Worm (Caenorhabditis elegans) whole organism, L3 larva: ENCODE results near the gene ZK616.61.

Experiments
- R02D3.7 ChIP-seq: fragments of 150-350 bp; optimal IDR thresholded peaks from 2 replicates; lab custom pipeline; 2014; ENCODE audit warnings: missing biosample characterization, missing genetic modification characterization
- ZK546.5 ChIP-seq: sonication (generic microtip); optimal IDR thresholded peaks from 2 replicates; lab custom pipeline; 2017; ENCODE audit warnings: missing biosample characterization, missing genetic modification characterization
- aly-2 ChIP-seq: fragments of 150-350 bp; optimal IDR thresholded peaks from 2 replicates; lab custom pipeline; 2014; ENCODE audit warnings: missing biosample characterization, missing genetic modification characterization
- ama-1 ChIP-seq: fragments of 150-350 bp; optimal IDR thresholded peaks from 2 replicates; lab custom pipeline; 2018
- ceh-16 ChIP-seq: sonication (generic microtip); optimal IDR thresholded peaks from 2 replicates; lab custom pipeline; 2017; ENCODE audit warnings: missing biosample characterization, missing genetic modification characterization
- ceh-28 ChIP-seq: fragments of 150-350 bp; optimal IDR thresholded peaks from 2 replicates; lab custom pipeline; 2014; ENCODE audit warnings: missing biosample characterization, missing genetic modification reagents, missing genetic modification characterization
- ceh-82 ChIP-seq: fragments of 150-350 bp; optimal IDR thresholded peaks from 2 replicates; lab custom pipeline; 2014; ENCODE audit warnings: missing biosample characterization, missing genetic modification characterization
- ceh-9 ChIP-seq: sonication (generic microtip); optimal IDR thresholded peaks from 2 replicates; lab custom pipeline; 2018; ENCODE audit warnings: missing biosample characterization, missing genetic modification characterization
- daf-12 ChIP-seq: fragments of 150-350 bp; optimal IDR thresholded peaks from 2 replicates; lab custom pipeline; 2014; ENCODE audit warnings: missing biosample characterization, missing genetic modification reagents, missing genetic modification characterization
- egl-27 ChIP-seq: sonication (generic microtip); optimal IDR thresholded peaks from 4 replicates; lab custom pipeline; 2017; ENCODE audit warnings: missing biosample characterization, missing genetic modification reagents, missing genetic modification characterization
- egl-5 ChIP-seq: fragments of 150-350 bp; optimal IDR thresholded peaks from 2 replicates; lab custom pipeline; 2017; ENCODE audit warnings: missing biosample characterization, missing genetic modification reagents, missing genetic modification characterization, inconsistent platforms
- elt-1 ChIP-seq: fragments of 150-350 bp; optimal IDR thresholded peaks from 2 replicates; lab custom pipeline; 2014; ENCODE audit warnings: missing biosample characterization, missing genetic modification characterization
- elt-2 ChIP-seq: sonication (generic microtip); optimal IDR thresholded peaks from 2 replicates; lab custom pipeline; 2016; ENCODE audit warnings: missing genetic modification reagents, mild to moderate bottlenecking, missing genetic modification characterization, missing compliant biosample characterization
- elt-3 ChIP-seq, 3 experiments: fragments of 150-350 bp in 1 of 3; sonication (generic microtip) in 2 of 3; optimal IDR thresholded peaks; 2 replicates in 2 of 3; 4 replicates in 1 of 3; lab custom pipeline; 2014 to 2017; ENCODE audit warnings: missing biosample characterization in 3 of 3, missing genetic modification characterization in 3 of 3
- eor-1 ChIP-seq, 2 experiments: fragments of 150-350 bp; optimal IDR thresholded peaks; 2 replicates each; lab custom pipeline; 2014 to 2018; ENCODE audit warnings: missing biosample characterization in 2 of 2, missing genetic modification characterization in 2 of 2
- fkh-10 ChIP-seq: sonication (generic microtip); optimal IDR thresholded peaks from 2 replicates; lab custom pipeline; 2017; ENCODE audit warnings: missing biosample characterization, missing genetic modification reagents, missing genetic modification characterization
- fkh-2 ChIP-seq: fragments of 150-350 bp; optimal IDR thresholded peaks from 2 replicates; lab custom pipeline; 2014; ENCODE audit warnings: missing biosample characterization, missing genetic modification reagents, missing genetic modification characterization
- fos-1 ChIP-seq: fragments of 150-350 bp; optimal IDR thresholded peaks from 2 replicates; lab custom pipeline; 2014; ENCODE audit warnings: missing biosample characterization, missing genetic modification characterization
- hmg-11 ChIP-seq: sonication (generic microtip); optimal IDR thresholded peaks from 2 replicates; lab custom pipeline; 2016; ENCODE audit warnings: missing genetic modification characterization, missing compliant biosample characterization
- jun-1 ChIP-seq: fragments of 150-350 bp; optimal IDR thresholded peaks from 2 replicates; lab custom pipeline; 2014; ENCODE audit warnings: missing biosample characterization, missing genetic modification reagents, missing genetic modification characterization
- lin-15B ChIP-seq: fragments of 150-350 bp; optimal IDR thresholded peaks from 2 replicates; lab custom pipeline; 2014; ENCODE audit warnings: missing biosample characterization, missing genetic modification characterization
- lin-39 ChIP-seq: fragments of 150-350 bp; optimal IDR thresholded peaks from 2 replicates; lab custom pipeline; 2018; ENCODE audit warnings: missing biosample characterization, missing genetic modification reagents, missing genetic modification characterization
- lsy-12 ChIP-seq: sonication (generic microtip); optimal IDR thresholded peaks from 2 replicates; lab custom pipeline; 2016; ENCODE audit warnings: mild to moderate bottlenecking, missing genetic modification characterization, missing compliant biosample characterization
- mdl-1 ChIP-seq: fragments of 150-350 bp; optimal IDR thresholded peaks from 2 replicates; lab custom pipeline; 2014; ENCODE audit warnings: missing biosample characterization, missing genetic modification characterization
- mml-1 ChIP-seq: fragments of 150-350 bp; sonication (generic microtip); optimal IDR thresholded peaks from 3 replicates; lab custom pipeline; 2014; ENCODE audit warnings: missing biosample characterization, missing genetic modification characterization
- nfya-1 ChIP-seq: sonication (generic microtip); optimal IDR thresholded peaks from 2 replicates; lab custom pipeline; 2017; ENCODE audit warnings: missing genetic modification characterization, mild to moderate bottlenecking, missing compliant biosample characterization, antibody characterized with exemption, moderate library complexity; ENCODE audit not compliant: insufficient read depth
- nhr-11 ChIP-seq: fragments of 150-350 bp; optimal IDR thresholded peaks from 2 replicates; lab custom pipeline; 2014; ENCODE audit warnings: missing biosample characterization, missing genetic modification characterization
- nhr-12 ChIP-seq: fragments of 150-350 bp; optimal IDR thresholded peaks from 2 replicates; lab custom pipeline; 2014; ENCODE audit warnings: missing biosample characterization, missing genetic modification characterization
- nhr-23 ChIP-seq: fragments of 150-350 bp; optimal IDR thresholded peaks from 2 replicates; lab custom pipeline; 2014; ENCODE audit warnings: missing biosample characterization, missing genetic modification reagents, missing genetic modification characterization
- nhr-237 ChIP-seq: fragments of 150-350 bp; optimal IDR thresholded peaks from 2 replicates; lab custom pipeline; 2014; ENCODE audit warnings: missing biosample characterization, missing genetic modification characterization
- nhr-25 ChIP-seq: sonication (generic microtip); optimal IDR thresholded peaks from 2 replicates; lab custom pipeline; 2017; ENCODE audit warnings: missing biosample characterization, missing genetic modification characterization
- nhr-28 ChIP-seq: fragments of 150-350 bp; optimal IDR thresholded peaks from 2 replicates; lab custom pipeline; 2014; ENCODE audit warnings: missing biosample characterization, missing genetic modification characterization
- nhr-43 ChIP-seq: sonication (generic microtip); optimal IDR thresholded peaks from 2 replicates; lab custom pipeline; 2016; ENCODE audit warnings: mild to moderate bottlenecking, missing genetic modification characterization, missing compliant biosample characterization; ENCODE audit not compliant: poor library complexity, severe bottlenecking
- nhr-67 ChIP-seq: fragments of 150-350 bp; optimal IDR thresholded peaks from 2 replicates; lab custom pipeline; 2014; ENCODE audit warnings: missing biosample characterization, missing genetic modification characterization
- nhr-76 ChIP-seq: fragments of 150-350 bp; sonication (generic microtip); optimal IDR thresholded peaks from 5 replicates; lab custom pipeline; 2014; ENCODE audit warnings: missing biosample characterization, missing genetic modification characterization
- nhr-77 ChIP-seq: fragments of 150-350 bp; optimal IDR thresholded peaks from 2 replicates; lab custom pipeline; 2014; ENCODE audit warnings: missing biosample characterization, missing genetic modification characterization
- pha-4 ChIP-seq: fragments of 150-350 bp; optimal IDR thresholded peaks from 2 replicates; lab custom pipeline; 2014; ENCODE audit warnings: missing biosample characterization, missing genetic modification reagents, missing genetic modification characterization
- pqm-1 ChIP-seq: fragments of 150-350 bp; optimal IDR thresholded peaks from 2 replicates; lab custom pipeline; 2017; ENCODE audit warnings: missing biosample characterization, missing genetic modification characterization, inconsistent platforms
- sea-2 ChIP-seq: fragments of 150-350 bp; sonication (generic microtip); optimal IDR thresholded peaks from 4 replicates; lab custom pipeline; 2014; ENCODE audit warnings: missing biosample characterization, missing genetic modification reagents, missing genetic modification characterization
- skn-1 ChIP-seq: fragments of 150-350 bp; optimal IDR thresholded peaks from 2 replicates; lab custom pipeline; 2014; ENCODE audit warnings: missing biosample characterization, missing genetic modification characterization
- snpc-4 ChIP-seq: fragments of 150-350 bp; optimal IDR thresholded peaks from 2 replicates; lab custom pipeline; 2014; ENCODE audit warnings: missing biosample characterization, missing genetic modification characterization
- tbx-2 ChIP-seq: sonication (generic microtip); optimal IDR thresholded peaks from 2 replicates; lab custom pipeline; 2016; ENCODE audit warnings: mild to moderate bottlenecking, missing genetic modification characterization, missing compliant biosample characterization
- unc-39 ChIP-seq: sonication (generic microtip); optimal IDR thresholded peaks from 4 replicates; lab custom pipeline; 2017; ENCODE audit warnings: missing biosample characterization, missing genetic modification characterization
- unc-62 ChIP-seq: fragments of 150-350 bp; sonication (generic microtip); optimal IDR thresholded peaks from 4 replicates; lab custom pipeline; 2014; ENCODE audit warnings: missing biosample characterization, missing genetic modification reagents, missing genetic modification characterization
- zag-1 ChIP-seq: fragments of 150-350 bp; optimal IDR thresholded peaks from 2 replicates; lab custom pipeline; 2014; ENCODE audit warnings: missing biosample characterization, missing genetic modification characterization
- ztf-11 ChIP-seq: fragments of 150-350 bp; optimal IDR thresholded peaks from 2 replicates; lab custom pipeline; 2014; ENCODE audit warnings: missing biosample characterization, missing genetic modification characterization
- ztf-4 ChIP-seq: fragments of 150-350 bp; optimal IDR thresholded peaks from 2 replicates; lab custom pipeline; 2014; ENCODE audit warnings: missing biosample characterization, missing genetic modification characterization

The ZK616.61 gene

ce11 chrIV:5393566-5393965, 11.9 kb upstream of the ZK616.61 start:
- TF ChIP-seq pha-4 = peak; percentile 51
- TF ChIP-seq fkh-2 (tag; lab: Kevin White, UChicago) = no peak
- peak; percentile 68 for TF ChIP-seq elt-2 (tag; lab: Kevin White, UChicago)
- peak; percentile 61 for TF ChIP-seq pqm-1 (tag; lab: Kevin White, UChicago)

ce11 chrIV:5394687-5395086, 10.8 kb upstream of the ZK616.61 start, which contains the start of the genes perm-3 and swsn-6:
TSS of gene perm-3 (minus strand) at chrIV:5394804.
TSS of gene swsn-6 (plus strand) at chrIV:5395033.
- TF ChIP-seq nhr-23 (tag; lab: Kevin White, UChicago) (peak; percentile 83), nhr-77 (tag; lab: Kevin White, UChicago) (no peak), egl-5 (tag; lab: Kevin White, UChicago) (peak; percentile 45), unc-39 (tag; lab: Kevin White, UChicago) (no peak), nhr-43 (peak; percentile 8), snpc-4 (tag; lab: Kevin White, UChicago) (peak; percentile 90), nhr-67 (tag; lab: Kevin White, UChicago) (no peak), ZK546.5 (tag; lab: Kevin White, UChicago) (peak; percentile 37), nhr-76 (tag; lab: Kevin White, UChicago) (no peak), unc-62 (no peak), ceh-16 (tag; lab: Kevin White, UChicago) (no peak), fkh-2 (tag; lab: Kevin White, UChicago) (no peak), lsy-12 (tag; lab: Kevin White, UChicago) (peak; percentile 49), hmg-11 (peak; percentile 61), mml-1 (tag; lab: Kevin White, UChicago) (no peak), daf-12 (tag; lab: Kevin White, UChicago) (no peak), egl-27 (no peak), lin-15B (peak; percentile 85), ama-1 (lab: Kevin White, UChicago) (no peak), nhr-25 (tag; lab: Kevin White, UChicago) (peak; percentile 73), R02D3.7 (tag; lab: Kevin White, UChicago) (peak; percentile 63), nhr-237 (tag; lab: Kevin White, UChicago) (no peak), aly-2 (no peak), nhr-11 (no peak), skn-1 (tag; lab: Kevin White, UChicago) (no peak), sea-2 (GFP tag; lab: Kevin White, UChicago) (no peak), eor-1 (tag; optimal IDR thresholded peaks at IDR 0.05; lab: Kevin White, UChicago) (no peak), ztf-11 (tag; lab: Kevin White, UChicago) (no peak), fos-1 (no peak), jun-1 (peak; percentile 53), pha-4 (peak; percentile 89), zag-1 (no peak), ceh-9 (tag; lab: Kevin White, UChicago) (no peak), fkh-10 (no peak), elt-2 (tag; lab: Kevin White, UChicago) (peak; percentile 37), ceh-82 (no peak), nhr-28 (tag; lab: Kevin White, UChicago) (no peak), tbx-2 (tag; lab: Kevin White, UChicago) (peak; percentile 62), ceh-28 (tag; lab: Kevin White, UChicago) (peak; percentile 92), elt-1 (tag; lab: Kevin White, UChicago) (peak; percentile 7), nfya-1 (tag; lab: Kevin White, UChicago) (peak; percentile 80), pqm-1 (tag; lab: Kevin White, UChicago) (no peak), lin-39 (tag; lab: Kevin White, UChicago) (peak; percentile 40), elt-3 (tag; optimal IDR thresholded peaks at IDR 0.05; lab: Kevin White, UChicago) (no peak), nhr-12 (no peak), mdl-1 (tag; lab: Kevin White, UChicago) (no peak), ztf-4 (tag; lab: Kevin White, UChicago) (no peak)
